Worm (Caenorhabditis elegans) whole organism, late embryonic: ENCODE measurements around the gene C17H11.6.

Experiments used
- ceh-19 ChIP-seq: fragments of 200-800 bp; sonication (Bioruptor generic); optimal IDR thresholded peaks from 2 replicates; lab custom pipeline; 2018; ENCODE audit warnings: mild to moderate bottlenecking, missing genetic modification characterization, missing compliant biosample characterization
- fkh-10 ChIP-seq: fragments of 150-350 bp; optimal IDR thresholded peaks from 2 replicates; lab custom pipeline; 2014; ENCODE audit warnings: missing biosample characterization, missing genetic modification reagents, missing genetic modification characterization
- npax-4 ChIP-seq: sonication (generic microtip); optimal IDR thresholded peaks from 2 replicates; lab custom pipeline; 2016; ENCODE audit warnings: missing genetic modification characterization, missing compliant biosample characterization
- sox-2 ChIP-seq: fragments of 200-800 bp; sonication (Bioruptor generic); IDR thresholded peaks from 2 replicates; pipeline ENCODE4 v1.3.6; 2022; ENCODE audit warnings: missing genetic modification reagents, missing genetic modification characterization, missing compliant biosample characterization
- sox-4 ChIP-seq: sonication (generic microtip); optimal IDR thresholded peaks from 2 replicates; lab custom pipeline; 2017; ENCODE audit warnings: mild to moderate bottlenecking, missing genetic modification characterization, inconsistent platforms, missing compliant biosample characterization

ce11 chrX:8236515-8236914 lies 32.9 kb upstream of the C17H11.6 start:
- TF ChIP-seq sox-2 (GFP tag; lab: Robert Waterston, UW), result no peak
- TF ChIP-seq fkh-10, result no peak
- TF ChIP-seq ceh-19 (GFP tag; lab: Kevin White, UChicago), result no peak
- no peak for TF ChIP-seq npax-4 (tag; lab: Kevin White, UChicago)
- no peak for TF ChIP-seq sox-4 (tag; lab: Kevin White, UChicago)
